Worm (Caenorhabditis elegans) whole organism, mixed stage, embryonic: Measurements from ENCODE around the gene mrpl-53.

Source experiments
- mep-1 ChIP-seq: fragments of 150-350 bp; optimal IDR thresholded peaks from 2 replicates; lab custom pipeline; 2017; ENCODE audit warnings: missing biosample characterization, missing genetic modification reagents, missing genetic modification characterization, inconsistent platforms
- nhr-12 ChIP-seq: fragments of 150-350 bp; optimal IDR thresholded peaks from 2 replicates; lab custom pipeline; 2014; ENCODE audit warnings: missing biosample characterization, missing genetic modification characterization
- nhr-28 ChIP-seq: fragments of 150-350 bp; optimal IDR thresholded peaks from 2 replicates; lab custom pipeline; 2014; ENCODE audit warnings: missing biosample characterization, missing genetic modification characterization
- nhr-76 ChIP-seq: sonication (generic microtip); optimal IDR thresholded peaks from 2 replicates; lab custom pipeline; 2017; ENCODE audit warnings: missing biosample characterization, missing genetic modification characterization
- sem-2 ChIP-seq: fragments of 200-800 bp; sonication (Bioruptor generic); optimal IDR thresholded peaks from 2 replicates; lab custom pipeline; 2018; ENCODE audit warnings: mild to moderate bottlenecking, missing genetic modification characterization, missing compliant biosample characterization
- sptf-1 ChIP-seq: sonication (generic microtip); optimal IDR thresholded peaks from 2 replicates; lab custom pipeline; 2017; ENCODE audit warnings: mild to moderate bottlenecking, missing genetic modification characterization, moderate library complexity, missing compliant biosample characterization
- unc-39 ChIP-seq: fragments of 150-350 bp; optimal IDR thresholded peaks from 2 replicates; lab custom pipeline; 2014; ENCODE audit warnings: missing biosample characterization, missing genetic modification characterization
- ztf-11 ChIP-seq: fragments of 150-350 bp; optimal IDR thresholded peaks from 2 replicates; lab custom pipeline; 2014; ENCODE audit warnings: missing biosample characterization, missing genetic modification characterization

DNA sequence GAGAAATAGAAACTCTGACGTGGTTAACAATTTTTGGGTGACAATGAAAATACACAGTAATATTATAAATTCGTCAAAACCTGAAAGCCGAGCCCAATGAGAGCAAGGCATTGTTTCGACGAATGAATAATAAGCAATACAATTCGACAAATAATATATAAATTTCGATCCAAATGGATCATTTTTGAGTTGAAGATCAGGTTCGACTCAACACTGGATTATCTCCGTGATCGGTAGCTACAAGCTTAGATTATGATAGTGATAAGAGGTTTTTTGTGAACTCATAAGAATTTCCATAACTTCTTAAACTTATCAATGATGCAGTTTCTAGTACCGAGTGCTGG is 20.5 kb downstream of the mrpl-53 start:
- TF ChIP-seq nhr-76 (tag; lab: Kevin White, UChicago) (no peak), nhr-12 (tag; lab: Kevin White, UChicago) (no peak), mep-1 (tag; lab: Kevin White, UChicago) (no peak), nhr-28 (no peak), unc-39 (tag; lab: Kevin White, UChicago) (no peak), sptf-1 (tag; lab: Kevin White, UChicago) (no peak), sem-2 (GFP tag; lab: Kevin White, UChicago) (no peak), ztf-11 (tag; lab: Kevin White, UChicago) (no peak)
